Worm (Caenorhabditis elegans) whole organism, mixed stage, embryonic: ENCODE results near the gene R07E5.19.

Experiments
- M03D4.4 ChIP-seq: sonication (generic microtip); optimal IDR thresholded peaks from 2 replicates; lab custom pipeline; 2017; ENCODE audit warnings: mild to moderate bottlenecking, missing genetic modification characterization, missing compliant biosample characterization
- bed-3 ChIP-seq: fragments of 200-800 bp; sonication (Bioruptor generic); optimal IDR thresholded peaks from 3 replicates; lab custom pipeline; 2018; ENCODE audit warnings: mild to moderate bottlenecking, missing genetic modification characterization, moderate library complexity, missing compliant biosample characterization
- blmp-1 ChIP-seq: fragments of 150-350 bp; optimal IDR thresholded peaks from 2 replicates; lab custom pipeline; 2014; ENCODE audit warnings: missing biosample characterization, missing genetic modification characterization
- ceh-43 ChIP-seq: fragments of 200-800 bp; sonication (Bioruptor generic); optimal IDR thresholded peaks from 2 replicates; lab custom pipeline; 2018; ENCODE audit warnings: mild to moderate bottlenecking, missing genetic modification characterization, moderate library complexity, missing compliant biosample characterization
- ceh-83 ChIP-seq: fragments of 200-800 bp; sonication (Bioruptor generic); optimal IDR thresholded peaks from 2 replicates; lab custom pipeline; 2018; ENCODE audit warnings: mild to moderate bottlenecking, missing genetic modification characterization, missing compliant biosample characterization
- ces-1 ChIP-seq: fragments of 150-350 bp; optimal IDR thresholded peaks from 2 replicates; lab custom pipeline; 2014; ENCODE audit warnings: missing biosample characterization, missing genetic modification reagents, missing genetic modification characterization
- cnd-1 ChIP-seq: fragments of 200-800 bp; sonication (Bioruptor generic); optimal IDR thresholded peaks from 2 replicates; lab custom pipeline; 2018; ENCODE audit warnings: mild to moderate bottlenecking, missing genetic modification characterization, missing compliant biosample characterization
- drap-1 ChIP-seq: fragments of 200-800 bp; sonication (Bioruptor generic); optimal IDR thresholded peaks from 3 replicates; lab custom pipeline; 2018; ENCODE audit warnings: mild to moderate bottlenecking, missing genetic modification characterization, missing compliant biosample characterization
- elt-1 ChIP-seq: sonication (generic microtip); optimal IDR thresholded peaks from 2 replicates; lab custom pipeline; 2017; ENCODE audit warnings: missing genetic modification characterization, mild to moderate bottlenecking, missing compliant biosample characterization, antibody characterized with exemption, moderate library complexity, borderline replicate concordance; ENCODE audit not compliant: insufficient read depth
- elt-3 ChIP-seq: fragments of 150-350 bp; optimal IDR thresholded peaks from 2 replicates; lab custom pipeline; 2014; ENCODE audit warnings: missing biosample characterization, missing genetic modification characterization
- flh-1 ChIP-seq: fragments of 200-800 bp; sonication (Bioruptor generic); optimal IDR thresholded peaks from 2 replicates; lab custom pipeline; 2018; ENCODE audit warnings: mild to moderate bottlenecking, missing genetic modification characterization, moderate library complexity, missing compliant biosample characterization
- ham-2 ChIP-seq: fragments of 200-800 bp; sonication (Bioruptor generic); optimal IDR thresholded peaks from 2 replicates; lab custom pipeline; 2018; ENCODE audit warnings: mild to moderate bottlenecking, missing genetic modification characterization, missing compliant biosample characterization
- hlh-1 ChIP-seq: fragments of 150-350 bp; optimal IDR thresholded peaks from 2 replicates; lab custom pipeline; 2014; ENCODE audit warnings: missing biosample characterization, missing genetic modification reagents, missing genetic modification characterization
- lin-13 ChIP-seq: fragments of 150-350 bp; optimal IDR thresholded peaks from 2 replicates; lab custom pipeline; 2014; ENCODE audit warnings: missing biosample characterization, missing genetic modification characterization
- lin-32 ChIP-seq: fragments of 200-800 bp; sonication (Bioruptor generic); optimal IDR thresholded peaks from 2 replicates; lab custom pipeline; 2018; ENCODE audit warnings: mild to moderate bottlenecking, missing genetic modification characterization, missing compliant biosample characterization
- lsy-2 ChIP-seq: fragments of 150-350 bp; optimal IDR thresholded peaks from 2 replicates; lab custom pipeline; 2014; ENCODE audit warnings: missing biosample characterization, missing genetic modification characterization
- mab-5 ChIP-seq: fragments of 150-350 bp; optimal IDR thresholded peaks from 2 replicates; lab custom pipeline; 2014; ENCODE audit warnings: missing biosample characterization, missing genetic modification characterization
- mep-1 ChIP-seq: fragments of 150-350 bp; optimal IDR thresholded peaks from 2 replicates; lab custom pipeline; 2017; ENCODE audit warnings: missing biosample characterization, missing genetic modification reagents, missing genetic modification characterization, inconsistent platforms
- mls-2 ChIP-seq: sonication (generic microtip); optimal IDR thresholded peaks from 2 replicates; lab custom pipeline; 2016; ENCODE audit warnings: mild to moderate bottlenecking, missing genetic modification characterization, moderate library complexity, missing compliant biosample characterization
- nhr-12 ChIP-seq: fragments of 150-350 bp; optimal IDR thresholded peaks from 2 replicates; lab custom pipeline; 2014; ENCODE audit warnings: missing biosample characterization, missing genetic modification characterization
- nhr-2 ChIP-seq: fragments of 150-350 bp; optimal IDR thresholded peaks from 2 replicates; lab custom pipeline; 2014; ENCODE audit warnings: missing biosample characterization, missing genetic modification characterization
- nhr-237 ChIP-seq: fragments of 150-350 bp; optimal IDR thresholded peaks from 2 replicates; lab custom pipeline; 2014; ENCODE audit warnings: missing biosample characterization, missing genetic modification characterization
- nhr-28 ChIP-seq: fragments of 150-350 bp; optimal IDR thresholded peaks from 2 replicates; lab custom pipeline; 2014; ENCODE audit warnings: missing biosample characterization, missing genetic modification characterization
- nhr-76 ChIP-seq: sonication (generic microtip); optimal IDR thresholded peaks from 2 replicates; lab custom pipeline; 2017; ENCODE audit warnings: missing biosample characterization, missing genetic modification characterization
- pha-4 ChIP-seq: fragments of 150-350 bp; optimal IDR thresholded peaks from 2 replicates; lab custom pipeline; 2018; ENCODE audit warnings: missing biosample characterization, missing genetic modification reagents, missing genetic modification characterization
- sem-2 ChIP-seq: fragments of 200-800 bp; sonication (Bioruptor generic); optimal IDR thresholded peaks from 2 replicates; lab custom pipeline; 2018; ENCODE audit warnings: mild to moderate bottlenecking, missing genetic modification characterization, missing compliant biosample characterization
- snpc-4 ChIP-seq: fragments of 150-350 bp; optimal IDR thresholded peaks from 2 replicates; lab custom pipeline; 2014; ENCODE audit warnings: missing biosample characterization, missing genetic modification characterization
- sptf-1 ChIP-seq: sonication (generic microtip); optimal IDR thresholded peaks from 2 replicates; lab custom pipeline; 2017; ENCODE audit warnings: mild to moderate bottlenecking, missing genetic modification characterization, moderate library complexity, missing compliant biosample characterization
- tbx-8 ChIP-seq: fragments of 200-800 bp; sonication (Bioruptor generic); optimal IDR thresholded peaks from 2 replicates; lab custom pipeline; 2018; ENCODE audit warnings: mild to moderate bottlenecking, missing genetic modification characterization, moderate library complexity, missing compliant biosample characterization
- unc-120 ChIP-seq: sonication (generic microtip); optimal IDR thresholded peaks from 2 replicates; lab custom pipeline; 2017; ENCODE audit warnings: missing genetic modification characterization, missing compliant biosample characterization; ENCODE audit not compliant: poor library complexity, severe bottlenecking
- unc-39 ChIP-seq: fragments of 150-350 bp; optimal IDR thresholded peaks from 2 replicates; lab custom pipeline; 2014; ENCODE audit warnings: missing biosample characterization, missing genetic modification characterization
- unc-62 ChIP-seq: fragments of 150-350 bp; optimal IDR thresholded peaks from 2 replicates; lab custom pipeline; 2014; ENCODE audit warnings: missing biosample characterization, missing genetic modification reagents, missing genetic modification characterization
- zip-8 ChIP-seq: fragments of 150-350 bp; optimal IDR thresholded peaks from 2 replicates; lab custom pipeline; 2014; ENCODE audit warnings: missing biosample characterization, missing genetic modification characterization
- ztf-11 ChIP-seq: fragments of 150-350 bp; optimal IDR thresholded peaks from 2 replicates; lab custom pipeline; 2014; ENCODE audit warnings: missing biosample characterization, missing genetic modification characterization

The R07E5.19 gene

ce11 chrIII:4384487-4384886, 33.4 kb downstream of the R07E5.19 start, which contains the start of gene pals-28:
TSS of gene pals-28 (plus strand) at chrIII:4384787.
- TF ChIP-seq ceh-83 (GFP tag; lab: Kevin White, UChicago), result no peak
- no peak for TF ChIP-seq flh-1 (GFP tag; lab: Kevin White, UChicago)
- no peak for TF ChIP-seq ces-1
- no peak for TF ChIP-seq unc-62
- TF ChIP-seq mep-1 (tag; lab: Kevin White, UChicago), result no peak
- TF ChIP-seq zip-8 (tag; lab: Kevin White, UChicago), result no peak
- TF ChIP-seq nhr-28 (tag; lab: Kevin White, UChicago), result no peak
- TF ChIP-seq M03D4.4 (tag; lab: Kevin White, UChicago), result no peak
- TF ChIP-seq unc-120 (tag; lab: Kevin White, UChicago), result no peak
- no peak for TF ChIP-seq mls-2 (tag; lab: Kevin White, UChicago)
- TF ChIP-seq pha-4 (tag; lab: Kevin White, UChicago), result no peak
- no peak for TF ChIP-seq snpc-4 (tag; lab: Kevin White, UChicago)
- no peak for TF ChIP-seq nhr-237 (tag; lab: Kevin White, UChicago)
- TF ChIP-seq hlh-1, result no peak

- no peak for TF ChIP-seq nhr-12
- TF ChIP-seq sem-2, result no peak
- TF ChIP-seq sptf-1 (tag; lab: Kevin White, UChicago), result no peak
- TF ChIP-seq unc-120 (tag; lab: Kevin White, UChicago), result no peak
- TF ChIP-seq drap-1 (GFP tag; lab: Kevin White, UChicago), result no peak
- no peak for TF ChIP-seq elt-1 (tag; lab: Kevin White, UChicago)
- no peak for TF ChIP-seq unc-39 (tag; lab: Kevin White, UChicago)
- TF ChIP-seq elt-3, result no peak
- TF ChIP-seq nhr-28 (tag; lab: Kevin White, UChicago), result no peak
- no peak for TF ChIP-seq snpc-4 (tag; lab: Kevin White, UChicago)
- TF ChIP-seq mls-2 (tag; lab: Kevin White, UChicago), result no peak
- no peak for TF ChIP-seq cnd-1
- TF ChIP-seq blmp-1 (tag; lab: Kevin White, UChicago), result no peak
- no peak for TF ChIP-seq ztf-11 (tag; lab: Kevin White, UChicago)
- no peak for TF ChIP-seq bed-3
- TF ChIP-seq pha-4 (tag; lab: Kevin White, UChicago), result no peak
Measured at ce11 chrIII:4382118-4382517, 35.7 kb downstream of the R07E5.19 start.

- no peak for TF ChIP-seq flh-1 (GFP tag; lab: Kevin White, UChicago)
- TF ChIP-seq nhr-237 (tag; lab: Kevin White, UChicago), result no peak
- TF ChIP-seq unc-62, result no peak
- no peak for TF ChIP-seq nhr-2 (tag; lab: Kevin White, UChicago)
- TF ChIP-seq blmp-1 (tag; lab: Kevin White, UChicago), result no peak
- no peak for TF ChIP-seq M03D4.4 (tag; lab: Kevin White, UChicago)
Measured at ce11 chrIII:4381343-4381742, 36.5 kb downstream of the R07E5.19 start, which contains the start of gene pals-27. TSS of gene pals-27 (plus strand) at chrIII:4381643.

- TF ChIP-seq blmp-1 (tag; lab: Kevin White, UChicago) (no peak), nhr-76 (tag; lab: Kevin White, UChicago) (no peak), mep-1 (tag; lab: Kevin White, UChicago) (peak; percentile 38), flh-1 (GFP tag; lab: Kevin White, UChicago) (no peak), snpc-4 (tag; lab: Kevin White, UChicago) (no peak), elt-1 (tag; lab: Kevin White, UChicago) (no peak), nhr-28 (tag; lab: Kevin White, UChicago) (no peak), ceh-43 (GFP tag; lab: Kevin White, UChicago) (no peak), sem-2 (no peak), drap-1 (GFP tag; lab: Kevin White, UChicago) (no peak), mls-2 (tag; lab: Kevin White, UChicago) (peak; percentile 13), lin-13 (tag; lab: Kevin White, UChicago) (peak; percentile 57), cnd-1 (no peak), M03D4.4 (tag; lab: Kevin White, UChicago) (no peak), ces-1 (peak; percentile 73), bed-3 (no peak), lin-32 (no peak), hlh-1 (no peak), unc-120 (tag; lab: Kevin White, UChicago) (no peak), nhr-2 (tag; lab: Kevin White, UChicago) (no peak), tbx-8 (GFP tag; lab: Kevin White, UChicago) (no peak), lsy-2 (tag; lab: Kevin White, UChicago) (peak; percentile 21), ztf-11 (tag; lab: Kevin White, UChicago) (no peak), mab-5 (no peak), unc-39 (tag; lab: Kevin White, UChicago) (no peak), ham-2 (GFP tag; lab: Kevin White, UChicago) (no peak), sptf-1 (tag; lab: Kevin White, UChicago) (no peak), nhr-12 (no peak)
- TF ChIP-seq, all 35 proteins: peak for 5
Measured at ce11 chrIII:4380835-4381234, 37.0 kb downstream of the R07E5.19 start.
